Worm (Caenorhabditis elegans): ENCODE data around the gene C44B7.7.

C44B7.7 gene

DNA sequence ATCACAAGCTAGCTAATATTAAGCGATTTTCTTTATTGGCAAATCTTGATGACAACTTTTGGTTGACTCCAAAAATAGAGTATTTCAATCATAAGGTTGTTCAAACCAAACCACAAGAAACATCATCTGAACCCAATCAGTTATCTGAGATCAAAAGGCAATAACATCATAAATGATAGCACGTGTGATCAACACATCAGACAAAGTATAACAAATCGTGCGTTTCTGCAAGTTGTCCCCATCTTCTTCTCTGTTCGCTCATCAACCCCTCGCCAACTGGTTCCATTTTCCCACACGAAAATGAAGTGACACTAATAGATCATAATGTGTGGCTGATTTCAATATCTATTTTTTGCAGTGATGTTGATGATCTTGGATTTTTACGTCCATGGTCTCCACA lies 30.7 kb downstream of the C44B7.7 start (continued):
- no peak for TF ChIP-seq ceh-28 (tag; optimal IDR thresholded peaks at IDR 0.05)
- TF ChIP-seq ces-1 (GFP tag; optimal IDR thresholded peaks at IDR 0.05): no peak
- peak; percentile 17 for TF ChIP-seq dve-1 (tag; optimal IDR thresholded peaks at IDR 0.05; ENCODE audit: insufficient read depth)
- TF ChIP-seq fos-1 (tag; optimal IDR thresholded peaks at IDR 0.05): no peak
- TF ChIP-seq set-16 (GFP tag; IDR thresholded peaks at IDR 0.05): no peak
- no peak for TF ChIP-seq spr-1 (tag; optimal IDR thresholded peaks at IDR 0.05)
- TF ChIP-seq lin-38 (GFP tag; IDR thresholded peaks at IDR 0.05): no peak

DNA sequence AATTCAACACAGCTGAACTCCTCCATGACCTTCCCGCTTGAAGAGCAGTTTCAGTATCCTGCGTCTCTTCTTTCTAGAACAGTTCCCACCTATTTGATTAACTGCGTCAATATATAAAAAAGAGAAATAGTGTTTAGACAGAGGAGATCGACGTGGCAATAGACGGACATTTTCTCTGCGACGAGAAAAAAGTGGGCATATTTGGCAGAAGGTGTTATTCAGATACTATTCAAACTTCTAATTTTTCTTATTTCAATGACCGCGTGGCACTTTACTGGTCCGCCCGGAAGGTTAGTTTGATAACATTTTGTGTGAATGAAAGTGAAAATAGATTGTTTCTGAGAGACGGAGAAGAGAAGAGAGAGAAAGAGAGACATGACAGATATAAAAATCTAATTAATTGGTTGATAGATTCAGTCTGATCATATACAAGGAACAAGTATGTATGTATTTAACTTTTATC lies 32.0 kb downstream of the C44B7.7 start, which contains the start of gene tbc-6:
Gene tbc-6, plus strand, starts transcription at position 208 of the 463 bp plus-strand sequence.
- no peak for TF ChIP-seq nhr-41 (GFP tag; IDR thresholded peaks at IDR 0.05)
- TF ChIP-seq nhr-10 (tag; optimal IDR thresholded peaks at IDR 0.05): peak; percentile 89
- peak in 1 of 2 experiments; percentile 84 for TF ChIP-seq unc-62 (GFP tag; optimal IDR thresholded peaks at IDR 0.05 in 1 of 2)
- no peak for TF ChIP-seq unc-62 (tag; optimal IDR thresholded peaks at IDR 0.05)
- TF ChIP-seq nhr-28 (tag; optimal IDR thresholded peaks at IDR 0.05): peak; percentile 86
- peak; percentile 77 for TF ChIP-seq hlh-11 (tag; optimal IDR thresholded peaks at IDR 0.05)
- TF ChIP-seq lsy-2 (tag; optimal IDR thresholded peaks at IDR 0.05): peak; percentile 55 to 56
- TF ChIP-seq mxl-3 (GFP tag; optimal IDR thresholded peaks at IDR 0.05): peak; percentile 71
- peak; percentile 26 for TF ChIP-seq nhr-6 (tag; optimal IDR thresholded peaks at IDR 0.05)
- TF ChIP-seq mep-1 (tag; optimal IDR thresholded peaks at IDR 0.05): peak; percentile 53
- TF ChIP-seq lim-7 (GFP tag; IDR thresholded peaks at IDR 0.05): no peak
- TF ChIP-seq aly-2 (tag; optimal IDR thresholded peaks at IDR 0.05): peak; percentile 93
- TF ChIP-seq hlh-30 (tag; optimal IDR thresholded peaks at IDR 0.05; ENCODE audit: insufficient read depth): peak; percentile 40
- 0 out of 2 replicates have a peak, but pooled peaks have one; percentile 48 for TF ChIP-seq daf-19 (GFP tag; conservative IDR thresholded peaks at IDR 0.05)
- peak; percentile 54 for TF ChIP-seq dve-1 (tag; optimal IDR thresholded peaks at IDR 0.05; ENCODE audit: insufficient read depth)
- 0 out of 2 replicates have a peak, but pooled peaks have one; percentile 24 for TF ChIP-seq hmg-1.1 (GFP tag; IDR thresholded peaks at IDR 0.05)
- peak; percentile 31 for TF ChIP-seq nhr-11 (tag; optimal IDR thresholded peaks at IDR 0.05)
- 0 out of 2 replicates have a peak, but pooled peaks have one; percentile 44 for TF ChIP-seq ceh-20 (GFP tag; IDR thresholded peaks at IDR 0.05)
- TF ChIP-seq D1046.2 (GFP tag; IDR thresholded peaks at IDR 0.05): no peak
- no peak for TF ChIP-seq lin-39 (tag; optimal IDR thresholded peaks at IDR 0.05)
- no peak for TF ChIP-seq daf-16 (GFP tag; optimal IDR thresholded peaks at IDR 0.05)
- peak; percentile 23 for TF ChIP-seq daf-16 (tag; optimal IDR thresholded peaks at IDR 0.05)
- TF ChIP-seq mdl-1 (tag; optimal IDR thresholded peaks at IDR 0.05): peak; percentile 65 to 78
- peak; percentile 30 for TF ChIP-seq nhr-48 (tag; optimal IDR thresholded peaks at IDR 0.05)
- no peak for TF ChIP-seq nhr-76 (tag; optimal IDR thresholded peaks at IDR 0.05)
- peak; percentile 29 for TF ChIP-seq mes-2 (tag; optimal IDR thresholded peaks at IDR 0.05; ENCODE audit: poor library complexity, severe bottlenecking)
- no peak for TF ChIP-seq pqm-1 (tag; optimal IDR thresholded peaks at IDR 0.05)
- TF ChIP-seq spr-3 (GFP tag; optimal IDR thresholded peaks at IDR 0.05): no peak
- TF ChIP-seq rbr-2 (tag; optimal IDR thresholded peaks at IDR 0.05): peak; percentile 23
- TF ChIP-seq zip-11 (GFP tag; IDR thresholded peaks at IDR 0.05): no peak
- TF ChIP-seq aha-1 (tag): peak; percentile 74
- TF ChIP-seq nhr-77 (tag; optimal IDR thresholded peaks at IDR 0.05): peak; percentile 4
- TF ChIP-seq cey-2 (tag; optimal IDR thresholded peaks at IDR 0.05; ENCODE audit: borderline replicate concordance, insufficient read depth): peak; percentile 59
- TF ChIP-seq spr-1 (tag; optimal IDR thresholded peaks at IDR 0.05): no peak
- TF ChIP-seq T20F7.1 (GFP tag; optimal IDR thresholded peaks at IDR 0.05): peak; percentile 13
- no peak for TF ChIP-seq ceh-62 (tag; optimal IDR thresholded peaks at IDR 0.05)
- no peak for TF ChIP-seq madf-9 (GFP tag; conservative IDR thresholded peaks at IDR 0.05)
- peak; percentile 44 for TF ChIP-seq attf-4 (tag; optimal IDR thresholded peaks at IDR 0.05)
- peak; percentile 36 for TF ChIP-seq ama-1 (optimal IDR thresholded peaks at IDR 0.05)
- TF ChIP-seq tra-1 (GFP tag; IDR thresholded peaks at IDR 0.05): no peak
- peak; percentile 58; the same call in 1 of the 2 replicates for TF ChIP-seq dmd-6 (GFP tag; IDR thresholded peaks at IDR 0.05)
